Fruit fly (Drosophila melanogaster): Measurements from ENCODE around the gene CG5397.

The CG5397 gene

dm6 chr2L:1218475-1218874 is 21.4 kb upstream of the CG5397 start:
- TF ChIP-seq CG8478 (optimal IDR thresholded peaks at IDR 0.05) (no peak), Dll (optimal IDR thresholded peaks at IDR 0.05) (no peak), usp (GFP tag; optimal IDR thresholded peaks at IDR 0.05) (no peak), pan (optimal IDR thresholded peaks at IDR 0.05) (no peak), psq (optimal IDR thresholded peaks at IDR 0.05) (no peak), EcR (GFP tag; optimal IDR thresholded peaks at IDR 0.05) (no peak)

DNA sequence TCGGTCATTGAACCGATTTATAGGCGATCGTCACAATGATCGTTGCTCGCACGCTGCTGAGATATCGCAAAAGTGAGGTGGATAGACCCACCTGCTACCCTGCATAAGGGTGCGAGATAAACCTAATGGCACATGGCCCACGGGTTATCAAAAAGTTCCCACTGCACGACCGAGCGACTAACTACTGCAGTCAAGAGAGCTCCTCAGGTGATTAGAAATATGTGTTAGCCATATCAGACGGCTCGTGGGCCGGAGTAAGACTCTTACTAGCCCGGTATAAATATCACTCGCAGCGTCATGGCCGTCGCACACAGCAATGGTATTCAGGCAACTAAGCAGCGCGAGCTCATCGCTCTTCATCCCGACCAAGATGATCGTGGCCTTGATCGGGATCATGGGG is 20.8 kb upstream of the CG5397 start, which contains the start of gene CG42329:
TSS of gene CG42329 (plus strand) at position 301 of the 400 bp plus-strand sequence.
- TF ChIP-seq EcR (GFP tag; optimal IDR thresholded peaks at IDR 0.05): no peak
- TF ChIP-seq CG8478 (optimal IDR thresholded peaks at IDR 0.05): no peak
- no peak for TF ChIP-seq Dll (optimal IDR thresholded peaks at IDR 0.05)
- no peak for TF ChIP-seq pan (optimal IDR thresholded peaks at IDR 0.05)
- TF ChIP-seq psq (optimal IDR thresholded peaks at IDR 0.05): no peak
- TF ChIP-seq usp (GFP tag; optimal IDR thresholded peaks at IDR 0.05): no peak

dm6 chr2L:1230691-1231090 is 9.1 kb upstream of the CG5397 start:
- TF ChIP-seq pan (optimal IDR thresholded peaks at IDR 0.05): no peak
- TF ChIP-seq usp (GFP tag; optimal IDR thresholded peaks at IDR 0.05): no peak
- no peak for TF ChIP-seq CG8478 (optimal IDR thresholded peaks at IDR 0.05)
- no peak for TF ChIP-seq Dll (optimal IDR thresholded peaks at IDR 0.05)
- TF ChIP-seq psq (optimal IDR thresholded peaks at IDR 0.05): no peak
- TF ChIP-seq EcR (GFP tag; optimal IDR thresholded peaks at IDR 0.05): no peak

DNA sequence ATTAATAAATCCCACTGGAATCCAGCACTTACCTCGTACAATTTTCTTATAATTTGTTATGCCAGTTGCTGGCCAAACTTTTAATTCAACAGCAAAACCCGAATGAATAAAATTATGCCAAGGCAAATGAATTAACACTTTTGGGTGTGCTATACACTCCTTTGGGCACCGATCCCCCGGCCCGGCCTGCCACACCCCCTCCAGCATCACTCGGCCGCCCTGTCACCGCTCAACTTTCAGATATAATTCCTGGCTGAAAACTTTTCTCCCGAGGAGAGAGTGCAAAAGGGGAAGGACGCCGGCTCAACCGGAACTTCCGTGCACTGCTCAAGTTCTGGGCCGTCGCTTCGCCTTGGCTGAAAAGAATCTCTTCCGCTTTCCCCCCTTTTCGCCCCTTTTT is 13.4 kb downstream of the CG5397 start:
- no peak for TF ChIP-seq Dll (optimal IDR thresholded peaks at IDR 0.05)
- no peak for TF ChIP-seq EcR (GFP tag; optimal IDR thresholded peaks at IDR 0.05)
- TF ChIP-seq CG8478 (optimal IDR thresholded peaks at IDR 0.05): no peak
- no peak for TF ChIP-seq psq (optimal IDR thresholded peaks at IDR 0.05)
- no peak for TF ChIP-seq usp (GFP tag; optimal IDR thresholded peaks at IDR 0.05)

- TF ChIP-seq usp (GFP tag; optimal IDR thresholded peaks at IDR 0.05): no peak
- TF ChIP-seq EcR (GFP tag; optimal IDR thresholded peaks at IDR 0.05): no peak
- no peak for TF ChIP-seq Dll (optimal IDR thresholded peaks at IDR 0.05)
- no peak for TF ChIP-seq CG8478 (optimal IDR thresholded peaks at IDR 0.05)
- no peak for TF ChIP-seq psq (optimal IDR thresholded peaks at IDR 0.05)
- TF ChIP-seq pan (optimal IDR thresholded peaks at IDR 0.05): no peak
These were observed 16.2 kb downstream of the CG5397 start, which contains the start of gene robo3 for dm6 chr2L:1256039-1256438. robo3 (plus strand) TSS chr2L:1256417.

DNA sequence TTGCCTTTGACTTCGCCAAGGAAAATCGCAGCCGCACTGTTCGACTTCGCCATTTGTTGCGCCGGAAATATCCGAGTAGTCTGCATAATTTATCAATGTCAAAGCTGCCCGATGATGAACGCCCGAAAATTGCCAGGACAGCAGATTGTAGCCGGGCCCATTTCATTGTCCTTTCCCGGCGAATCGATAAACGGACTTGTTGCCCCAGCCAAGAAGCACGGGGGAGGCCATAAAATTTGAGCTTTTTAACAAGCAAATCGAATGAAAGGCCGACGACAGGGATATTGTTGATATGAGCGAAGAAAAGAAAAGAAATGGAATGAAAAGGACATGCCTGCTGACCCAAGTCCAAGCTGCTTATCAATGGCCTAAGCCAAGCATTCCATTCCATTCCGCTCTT is 22.8 kb downstream of the CG5397 start:
- no peak for TF ChIP-seq CG8478 (optimal IDR thresholded peaks at IDR 0.05)
- no peak for TF ChIP-seq usp (GFP tag; optimal IDR thresholded peaks at IDR 0.05)
- TF ChIP-seq psq (optimal IDR thresholded peaks at IDR 0.05): no peak
- TF ChIP-seq Dll (optimal IDR thresholded peaks at IDR 0.05): no peak
- no peak for TF ChIP-seq EcR (GFP tag; optimal IDR thresholded peaks at IDR 0.05)
- no peak for TF ChIP-seq pan (optimal IDR thresholded peaks at IDR 0.05)
